1 worm cellular context compared by ENCODE assay signal in genomic region chrIII:9393114-9393780, ce11.
A peak's percentile ranks its signal among the peaks of the same experiment; 100 is the strongest.
TF ChIP-seq lines count a peak whose summit lies in the region.

TSS of gene gpr-2 (minus strand) at chrIII:9393164.
TSS of gene rgr-1 (plus strand) at chrIII:9393730.

TF ChIP-seq in whole organism, L1 larva, 84 proteins besides CTCF, POLR2A, EP300 and RAD21 (continued from another document):
- no peak for TF ChIP-seq unc-30 (tag; optimal IDR thresholded peaks at IDR 0.05; lab: Kevin White, UChicago)
- peak in 2 of 3 experiments; percentile 27 to 46 for TF ChIP-seq ceh-82 (tag; optimal IDR thresholded peaks at IDR 0.05; lab: Kevin White, UChicago)
- TF ChIP-seq ceh-88 (GFP tag; IDR thresholded peaks at IDR 0.05; lab: Robert Waterston, UW), result no peak
- no peak for TF ChIP-seq unc-62 (GFP tag; optimal IDR thresholded peaks at IDR 0.05; lab: Kevin White, UChicago)
- TF ChIP-seq ceh-8 (GFP tag; optimal IDR thresholded peaks at IDR 0.05; lab: Kevin White, UChicago), result no peak
